Worm (Caenorhabditis elegans) whole organism, L4/young adult: ENCODE measurements around the gene fbxa-192.

Experiments
- W03F9.2 ChIP-seq: fragments of 150-350 bp; optimal IDR thresholded peaks from 2 replicates; lab custom pipeline; 2014; ENCODE audit warnings: missing biosample characterization, missing genetic modification characterization
- dao-5 ChIP-seq: sonication (generic microtip); optimal IDR thresholded peaks from 2 replicates; lab custom pipeline; 2016; ENCODE audit warnings: missing genotype, missing genetic modification characterization, moderate library complexity, missing compliant biosample characterization
- him-1 ChIP-seq: sonication (generic microtip); optimal IDR thresholded peaks from 2 replicates; lab custom pipeline; 2016; ENCODE audit warnings: missing genotype, missing genetic modification reagents, missing genetic modification characterization, missing compliant biosample characterization

DNA sequence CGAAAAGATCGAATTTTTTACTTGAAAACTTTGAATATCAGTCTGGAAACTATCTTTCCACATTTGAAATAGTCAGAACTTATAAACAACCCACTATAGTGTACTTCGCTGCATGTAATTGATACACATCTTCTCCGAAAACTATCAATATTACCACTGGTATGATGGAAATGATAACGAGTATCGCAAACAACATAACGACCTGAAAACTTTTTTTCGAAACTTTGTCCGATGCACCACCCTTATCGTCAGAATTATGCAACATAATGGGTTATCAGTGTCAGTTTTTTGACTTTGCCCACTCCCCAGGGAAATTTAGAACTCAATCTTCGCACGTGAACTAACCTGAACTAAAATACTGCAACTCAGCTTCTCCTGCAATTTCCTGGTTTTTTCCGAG lies 11.9 kb upstream of the fbxa-192 start:
- TF ChIP-seq him-1 (tag; lab: Kevin White, UChicago) (no peak), W03F9.2 (tag; lab: Kevin White, UChicago) (no peak), dao-5 (tag; lab: Kevin White, UChicago) (no peak)
